Fruit fly (Drosophila melanogaster) whole organism, embryonic: ENCODE measurements around the gene CG13924.

Experiments used
- Awh ChIP-seq: fragments of 200-800 bp; sonication (Bioruptor generic); IDR thresholded peaks from 2 replicates; pipeline ENCODE4, ENCODE4 v1.3.6; 2022; ENCODE audit warnings: missing biosample characterization, missing genetic modification characterization
- Bgb ChIP-seq: fragments of 200-800 bp; sonication (Bioruptor generic); IDR thresholded peaks from 2 replicates; pipeline ENCODE4 v1.3.6; 2022; ENCODE audit warnings: missing biosample characterization, missing genetic modification characterization; ENCODE audit not compliant: partially characterized antibody
- CG10209 ChIP-seq: fragments of 200-800 bp; sonication (Bioruptor generic); optimal IDR thresholded peaks from 3 replicates; lab custom pipeline; 2017; ENCODE audit warnings: missing biosample characterization, mild to moderate bottlenecking, missing genetic modification characterization, missing genetic modification reagents
- CG10543 ChIP-seq: fragments of 200-800 bp; sonication (Bioruptor generic); optimal IDR thresholded peaks from 3 replicates; lab custom pipeline; 2017; ENCODE audit warnings: missing biosample characterization, mild to moderate bottlenecking, missing genetic modification characterization, moderate library complexity
- CG10565 ChIP-seq: fragments of 200-800 bp; sonication (Bioruptor generic); optimal IDR thresholded peaks from 3 replicates; lab custom pipeline; 2016; ENCODE audit warnings: missing biosample characterization, mild to moderate bottlenecking, missing genetic modification characterization
- CG11093 ChIP-seq: fragments of 200-800 bp; sonication (Bioruptor generic); IDR thresholded peaks from 3 replicates; pipeline ENCODE4 v1.3.6; 2022; ENCODE audit warnings: missing biosample characterization, missing genetic modification characterization
- CG11456 ChIP-seq: fragments of 200-800 bp; sonication (Bioruptor generic); IDR thresholded peaks from 3 replicates; pipeline ENCODE4 v1.3.6; 2022; ENCODE audit warnings: missing biosample characterization, missing genetic modification characterization
- CG11504 ChIP-seq: fragments of 200-800 bp; sonication (Bioruptor generic); optimal IDR thresholded peaks from 3 replicates; lab custom pipeline; 2019; ENCODE audit warnings: missing biosample characterization, mild to moderate bottlenecking, missing genetic modification characterization, moderate library complexity
- CG12219 ChIP-seq: fragments of 200-800 bp; sonication (Bioruptor generic); optimal IDR thresholded peaks from 3 replicates; lab custom pipeline; 2018; ENCODE audit warnings: missing biosample characterization, mild to moderate bottlenecking, missing genetic modification characterization
- CG1233 ChIP-seq: fragments of 200-800 bp; sonication (Bioruptor generic); optimal IDR thresholded peaks from 4 replicates; lab custom pipeline; 2018; ENCODE audit warnings: missing biosample characterization, mild to moderate bottlenecking, missing genetic modification characterization
- CG12391 ChIP-seq: fragments of 200-800 bp; sonication (Bioruptor generic); optimal IDR thresholded peaks from 3 replicates; lab custom pipeline; 2018; ENCODE audit warnings: missing biosample characterization, mild to moderate bottlenecking, missing genetic modification characterization, moderate library complexity
- CG13287 ChIP-seq: fragments of 200-800 bp; sonication (Bioruptor generic); IDR thresholded peaks from 2 replicates; pipeline ENCODE4 v1.3.6; 2022; ENCODE audit warnings: missing biosample characterization, missing genetic modification characterization; ENCODE audit not compliant: partially characterized antibody
- CG13296 ChIP-seq: fragments of 200-800 bp; sonication (Bioruptor generic); optimal IDR thresholded peaks from 3 replicates; lab custom pipeline; 2018; ENCODE audit warnings: missing biosample characterization, mild to moderate bottlenecking, missing genetic modification characterization
- CG17328 ChIP-seq: fragments of 200-800 bp; sonication (Bioruptor generic); IDR thresholded peaks from 2 replicates; pipeline ENCODE4 v1.3.6; 2022; ENCODE audit warnings: missing biosample characterization, missing genetic modification characterization
- CG18011 ChIP-seq: fragments of 200-800 bp; sonication (Bioruptor generic); optimal IDR thresholded peaks from 2 replicates; lab custom pipeline; 2017; ENCODE audit warnings: missing biosample characterization, missing genetic modification characterization, mild to moderate bottlenecking, moderate library complexity, missing genotype
- CG18262 ChIP-seq: fragments of 200-800 bp; optimal IDR thresholded peaks from 3 replicates; lab custom pipeline; 2019; ENCODE audit warnings: missing biosample characterization, mild to moderate bottlenecking, missing genetic modification characterization, moderate library complexity
- CG18764 ChIP-seq: fragments of 200-800 bp; sonication (Bioruptor generic); optimal IDR thresholded peaks from 3 replicates; lab custom pipeline; 2016; ENCODE audit warnings: missing biosample characterization, missing genetic modification characterization
- CG2116 ChIP-seq: fragments of 200-800 bp; sonication (Bioruptor generic); optimal IDR thresholded peaks from 3 replicates; lab custom pipeline; 2018; ENCODE audit warnings: missing biosample characterization, mild to moderate bottlenecking, missing genetic modification characterization
- CG3065 ChIP-seq: fragments of 200-800 bp; sonication (Bioruptor generic); optimal IDR thresholded peaks from 2 replicates; lab custom pipeline; 2016; ENCODE audit warnings: missing biosample characterization, missing genetic modification characterization
- CG32772 ChIP-seq: fragments of 200-800 bp; sonication (Bioruptor generic); IDR thresholded peaks from 2 replicates; pipeline ENCODE4 v1.3.6; 2022; ENCODE audit warnings: missing biosample characterization, missing genetic modification characterization
- CG33557 ChIP-seq: fragments of 200-800 bp; sonication (Bioruptor generic); optimal IDR thresholded peaks from 2 replicates; lab custom pipeline; 2019; ENCODE audit warnings: missing biosample characterization, mild to moderate bottlenecking, missing genetic modification characterization, moderate library complexity
- CG6689 ChIP-seq: fragments of 200-800 bp; sonication (Bioruptor generic); IDR thresholded peaks from 2 replicates; pipeline ENCODE4 v1.3.6; 2022; ENCODE audit warnings: missing biosample characterization, missing genetic modification characterization
- CG8290 ChIP-seq, 3 experiments: fragments of 200-800 bp; sonication (Bioruptor generic); optimal IDR thresholded peaks; 2 replicates each; lab custom pipeline; 2016 to 2019; ENCODE audit warnings: missing biosample characterization in 3 of 3, missing genetic modification characterization in 3 of 3, mild to moderate bottlenecking in 2 of 3, moderate library complexity in 1 of 3
- CG8924 ChIP-seq: fragments of 200-800 bp; optimal IDR thresholded peaks from 3 replicates; lab custom pipeline; 2019; ENCODE audit warnings: missing biosample characterization, mild to moderate bottlenecking, missing genetic modification characterization, moderate library complexity
- Deaf1 ChIP-seq: fragments of 200-800 bp; optimal IDR thresholded peaks from 3 replicates; lab custom pipeline; 2019; ENCODE audit warnings: missing biosample characterization, mild to moderate bottlenecking, missing genetic modification characterization, moderate library complexity
- Eip74EF ChIP-seq, 2 experiments: fragments of 200-800 bp in 1 of 2; fragments of >200 bp in 1 of 2; sonication (Bioruptor generic) in 1 of 2; optimal IDR thresholded peaks; 2 replicates each; lab custom pipeline; 2017 to 2019; ENCODE audit warnings: missing biosample characterization in 2 of 2, missing genetic modification characterization in 2 of 2, mild to moderate bottlenecking in 1 of 2, moderate library complexity in 1 of 2
- Lim3 ChIP-seq: fragments of 200-800 bp; sonication (Bioruptor generic); IDR thresholded peaks from 2 replicates; pipeline ENCODE4 v1.3.6; 2022; ENCODE audit warnings: missing biosample characterization, missing genetic modification characterization
- Nf-YB ChIP-seq: fragments of 200-800 bp; sonication (Bioruptor generic); optimal IDR thresholded peaks from 3 replicates; lab custom pipeline; 2019; ENCODE audit warnings: missing biosample characterization, mild to moderate bottlenecking, missing genetic modification characterization, moderate library complexity
- Sry-β ChIP-seq: fragments of 200-800 bp; sonication (Bioruptor generic); optimal IDR thresholded peaks from 2 replicates; lab custom pipeline; 2018; ENCODE audit warnings: missing biosample characterization, mild to moderate bottlenecking, missing genetic modification characterization, moderate library complexity
- YL-1 ChIP-seq: fragments of 200-800 bp; sonication (Bioruptor generic); optimal IDR thresholded peaks from 3 replicates; lab custom pipeline; 2017; ENCODE audit warnings: missing biosample characterization, mild to moderate bottlenecking, missing genetic modification characterization
- ap ChIP-seq: fragments of 200-800 bp; sonication (Bioruptor generic); IDR thresholded peaks from 2 replicates; pipeline ENCODE4 v1.3.6; 2022; ENCODE audit warnings: missing biosample characterization, missing genetic modification characterization
- az2 ChIP-seq: fragments of 200-800 bp; sonication (Bioruptor generic); optimal IDR thresholded peaks from 3 replicates; lab custom pipeline; 2016; ENCODE audit warnings: missing biosample characterization, missing genetic modification characterization
- bcd ChIP-seq: fragments of 200-800 bp; sonication (Bioruptor generic); optimal IDR thresholded peaks from 2 replicates; lab custom pipeline; 2017; ENCODE audit warnings: missing biosample characterization, mild to moderate bottlenecking, missing genetic modification characterization
- cad ChIP-seq: fragments of >200 bp; optimal IDR thresholded peaks from 2 replicates; lab custom pipeline; 2017; ENCODE audit warnings: missing biosample characterization, missing genetic modification characterization
- fd96Cb ChIP-seq: fragments of 200-800 bp; sonication (Bioruptor generic); optimal IDR thresholded peaks from 2 replicates; lab custom pipeline; 2018; ENCODE audit warnings: missing biosample characterization, mild to moderate bottlenecking, missing genetic modification characterization, moderate library complexity
- gem ChIP-seq: fragments of 200-800 bp; sonication (Bioruptor generic); optimal IDR thresholded peaks from 2 replicates; lab custom pipeline; 2019; ENCODE audit warnings: missing biosample characterization, mild to moderate bottlenecking, missing genetic modification characterization, moderate library complexity
- gro ChIP-seq: fragments of 200-800 bp; sonication (Bioruptor generic); optimal IDR thresholded peaks from 2 replicates; lab custom pipeline; 2016; ENCODE audit warnings: missing biosample characterization, missing genetic modification characterization
- gt ChIP-seq: fragments of 200-800 bp; sonication (Bioruptor generic); IDR thresholded peaks from 2 replicates; pipeline ENCODE4 v1.3.6; 2022; ENCODE audit warnings: missing biosample characterization, missing genetic modification characterization
- hkb ChIP-seq, 2 experiments: fragments of 200-800 bp in 1 of 2; fragments of >200 bp in 1 of 2; sonication (Bioruptor generic) in 1 of 2; IDR thresholded peaks in 1 of 2; optimal IDR thresholded peaks in 1 of 2; 2 replicates each; pipeline versions ENCODE4 v1.3.6 to Lab custom; 2017 to 2022; ENCODE audit warnings: missing biosample characterization in 1 of 2, missing genetic modification characterization in 1 of 2
- lov ChIP-seq, 2 experiments: fragments of 200-800 bp in 1 of 2; fragments of >200 bp in 1 of 2; sonication (Bioruptor generic) in 1 of 2; IDR thresholded peaks in 1 of 2; optimal IDR thresholded peaks in 1 of 2; 2 replicates in 1 of 2; 3 replicates in 1 of 2; pipeline versions ENCODE4 v1.3.6 to Lab custom; 2017 to 2022; ENCODE audit warnings: missing biosample characterization in 1 of 2, missing genetic modification characterization in 1 of 2
- psq ChIP-seq: fragments of 200-800 bp; sonication (Bioruptor generic); optimal IDR thresholded peaks from 2 replicates; lab custom pipeline; 2017; ENCODE audit warnings: missing biosample characterization, missing genetic modification characterization
- pzg ChIP-seq: fragments of 200-800 bp; sonication (Bioruptor generic); optimal IDR thresholded peaks from 3 replicates; lab custom pipeline; 2018; ENCODE audit warnings: missing biosample characterization, mild to moderate bottlenecking, missing genetic modification characterization, moderate library complexity
- row ChIP-seq: fragments of 200-800 bp; sonication (Bioruptor generic); IDR thresholded peaks from 3 replicates; pipeline ENCODE4 v1.3.6; 2022; ENCODE audit warnings: missing biosample characterization, missing genetic modification characterization
- shn ChIP-seq: fragments of 200-800 bp; sonication (Bioruptor generic); optimal IDR thresholded peaks from 3 replicates; lab custom pipeline; 2016; ENCODE audit warnings: missing biosample characterization, missing genetic modification characterization
- so ChIP-seq: fragments of 200-800 bp; sonication (Bioruptor generic); IDR thresholded peaks from 3 replicates; pipeline ENCODE4 v1.3.6; 2022; ENCODE audit warnings: missing biosample characterization, missing genetic modification characterization
- tgo ChIP-seq: fragments of 200-800 bp; sonication (Bioruptor generic); IDR thresholded peaks from 3 replicates; pipeline ENCODE4 v1.3.6; 2022; ENCODE audit warnings: missing biosample characterization, missing genetic modification characterization
- ttk ChIP-seq: fragments of 200-800 bp; sonication (Bioruptor generic); IDR thresholded peaks from 2 replicates; pipeline ENCODE4 v2.1.2; 2022; ENCODE audit warnings: missing biosample characterization, missing genetic modification characterization
- vvl ChIP-seq: fragments of 200-800 bp; sonication (Bioruptor generic); IDR thresholded peaks from 2 replicates; pipeline ENCODE4 v1.3.6; 2022; ENCODE audit warnings: missing biosample characterization, missing genetic modification characterization

Gene CG13924

DNA sequence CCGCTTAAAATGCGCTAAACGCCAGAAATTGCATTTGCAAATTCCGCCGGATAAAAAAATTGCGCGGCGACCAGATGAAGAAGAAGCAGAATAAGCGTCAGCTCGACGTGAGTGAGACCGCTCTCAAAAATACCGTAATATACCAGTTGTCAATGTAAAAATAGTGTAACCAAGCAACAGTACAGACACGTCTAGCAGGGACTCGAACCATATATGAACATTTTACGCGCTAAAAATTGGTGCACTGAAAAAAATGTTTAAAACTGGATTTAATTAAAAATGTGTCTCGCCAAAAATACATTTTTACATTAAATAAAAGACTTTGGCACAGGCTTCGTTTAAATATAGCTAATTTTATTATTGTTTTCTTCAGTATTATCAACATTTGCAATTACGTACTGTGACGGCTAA is 6.4 kb downstream of the CG13924 start, which contains the start of gene dre4:
TSS of gene dre4 (minus strand) at position 98 of the 411 bp plus-strand sequence.
- peak; percentile 54 for TF ChIP-seq CG1233 (GFP tag; lab: Kevin White, UChicago)
- peak; percentile 70 for TF ChIP-seq CG18262 (tag; lab: Kevin White, UChicago)
- TF ChIP-seq CG13296 (GFP tag; lab: Kevin White, UChicago): peak; percentile 30
- peak; percentile 14 for TF ChIP-seq Nf-YB (GFP tag; lab: Kevin White, UChicago)
- peak; percentile 69 for TF ChIP-seq CG17328 (GFP tag; lab: Robert Waterston, UW)
- TF ChIP-seq CG18764 (GFP tag; lab: Kevin White, UChicago): peak; percentile 60
- peak; percentile 81 for TF ChIP-seq gro
- TF ChIP-seq CG11093 (GFP tag; lab: Robert Waterston, UW): no peak
- peak; percentile 58; the same call in 1 of the 2 replicates for TF ChIP-seq Awh (GFP tag; lab: Robert Waterston, UW)
- peak; percentile 66 for TF ChIP-seq CG13287 (GFP tag; lab: Robert Waterston, UW)
- peak; percentile 70 for TF ChIP-seq Bgb
- TF ChIP-seq CG2116: peak; percentile 50
- peak; percentile 97 for TF ChIP-seq pzg (GFP tag; lab: Kevin White, UChicago)
- peak; percentile 66 for TF ChIP-seq shn (GFP tag; lab: Kevin White, UChicago)
- TF ChIP-seq cad (GFP tag; lab: Kevin White, UChicago): no peak
- TF ChIP-seq CG8924 (tag; lab: Kevin White, UChicago): peak; percentile 71
- 0 out of 3 replicates have a peak, but pooled peaks have one; percentile 31 for TF ChIP-seq CG11456 (GFP tag; lab: Robert Waterston, UW)
- peak; percentile 63 for TF ChIP-seq az2 (GFP tag; lab: Kevin White, UChicago)
- TF ChIP-seq CG3065 (GFP tag; lab: Kevin White, UChicago): peak; percentile 42
- peak; percentile 64 for TF ChIP-seq CG8290 (GFP tag; optimal IDR thresholded peaks at IDR 0.05; lab: Kevin White, UChicago)
- peak in 1 of 2 experiments; percentile 81 for TF ChIP-seq CG8290 (tag; optimal IDR thresholded peaks at IDR 0.05; lab: Kevin White, UChicago)
- TF ChIP-seq Sry-β (GFP tag; lab: Kevin White, UChicago): no peak
- TF ChIP-seq CG6689 (GFP tag; lab: Robert Waterston, UW): 0 out of 2 replicates have a peak, but pooled peaks have one; percentile 40
- no peak for TF ChIP-seq lov (optimal IDR thresholded peaks at IDR 0.05; lab: Kevin White, UChicago)
- 0 out of 3 replicates have a peak, but pooled peaks have one; percentile 18 for TF ChIP-seq lov (GFP tag; IDR thresholded peaks at IDR 0.05; lab: Robert Waterston, UW)
- peak; percentile 37; the same call in 1 of the 2 replicates for TF ChIP-seq ttk (GFP tag; lab: Robert Waterston, UW)
- no peak for TF ChIP-seq CG33557 (GFP tag; lab: Kevin White, UChicago)
- no peak for TF ChIP-seq CG10543
- TF ChIP-seq gt (GFP tag; lab: Robert Waterston, UW): no peak
- no peak for TF ChIP-seq hkb (optimal IDR thresholded peaks at IDR 0.05; lab: Kevin White, UChicago)
- TF ChIP-seq hkb (GFP tag; IDR thresholded peaks at IDR 0.05; lab: Robert Waterston, UW): peak; percentile 84
- peak; percentile 74 for TF ChIP-seq bcd (GFP tag; lab: Kevin White, UChicago)
- no peak for TF ChIP-seq Deaf1 (tag; lab: Kevin White, UChicago)
- TF ChIP-seq psq (GFP tag; lab: Kevin White, UChicago): peak; percentile 9
- no peak for TF ChIP-seq CG32772
- TF ChIP-seq YL-1: peak; percentile 68
- TF ChIP-seq fd96Cb (tag; lab: Kevin White, UChicago): peak; percentile 62
- no peak for TF ChIP-seq Eip74EF (GFP tag; optimal IDR thresholded peaks at IDR 0.05; lab: Kevin White, UChicago)
- peak; percentile 75 for TF ChIP-seq CG11504 (tag; lab: Kevin White, UChicago)
- TF ChIP-seq Lim3 (GFP tag; lab: Robert Waterston, UW): no peak
- peak; percentile 75 for TF ChIP-seq so (GFP tag; lab: Robert Waterston, UW)
- peak; percentile 79 for TF ChIP-seq CG12391 (tag; lab: Kevin White, UChicago)
- peak; percentile 52 for TF ChIP-seq ap (GFP tag; lab: Robert Waterston, UW)
- peak; percentile 86 for TF ChIP-seq vvl (GFP tag; lab: Robert Waterston, UW)
- TF ChIP-seq CG18011 (GFP tag; lab: Kevin White, UChicago): peak; percentile 47
- TF ChIP-seq CG10565 (GFP tag; lab: Kevin White, UChicago): peak; percentile 13
- TF ChIP-seq CG10209 (GFP tag; lab: Kevin White, UChicago): peak; percentile 70
- peak; percentile 58; the same call in 2 of the 3 replicates for TF ChIP-seq tgo (GFP tag; lab: Robert Waterston, UW)
- peak; percentile 70 for TF ChIP-seq row (GFP tag; lab: Robert Waterston, UW)
- TF ChIP-seq CG12219 (GFP tag; lab: Kevin White, UChicago): peak; percentile 45
- peak; percentile 80 for TF ChIP-seq gem (tag; lab: Kevin White, UChicago)
